Worm (Caenorhabditis elegans) whole organism, early embryonic: ENCODE data around the gene F11A5.18.

Experiments used
- B0310.2 ChIP-seq: sonication (generic microtip); optimal IDR thresholded peaks from 2 replicates; lab custom pipeline; 2016; ENCODE audit warnings: mild to moderate bottlenecking, missing genetic modification characterization, missing compliant biosample characterization
- ama-1 ChIP-seq: fragments of 150-350 bp; optimal IDR thresholded peaks from 2 replicates; lab custom pipeline; 2014
- hnd-1 ChIP-seq: sonication (generic microtip); optimal IDR thresholded peaks from 2 replicates; lab custom pipeline; 2016; ENCODE audit warnings: missing genetic modification characterization, missing compliant biosample characterization
- sea-1 ChIP-seq: fragments of 200-800 bp; sonication (Bioruptor generic); conservative IDR thresholded peaks from 2 replicates; pipeline ENCODE4 v1.3.6; 2022; ENCODE audit warnings: missing genetic modification characterization, missing compliant biosample characterization
- tbx-37 ChIP-seq: fragments of 200-800 bp; sonication (Bioruptor generic); conservative IDR thresholded peaks from 2 replicates; pipeline ENCODE4 v1.3.6; 2022; ENCODE audit warnings: missing genetic modification reagents, missing genetic modification characterization, missing compliant biosample characterization

- TF ChIP-seq ama-1 (lab: Kevin White, UChicago) (no peak), sea-1 (no peak), tbx-37 (GFP tag; lab: Robert Waterston, UW) (no peak), B0310.2 (tag; lab: Kevin White, UChicago) (no peak), hnd-1 (tag; lab: Kevin White, UChicago) (no peak)
These were observed 17.3 kb downstream of the F11A5.18 start for ce11 chrV:16220020-16220419.
